Worm (Caenorhabditis elegans): ENCODE data around the gene nhr-141.

DNA sequence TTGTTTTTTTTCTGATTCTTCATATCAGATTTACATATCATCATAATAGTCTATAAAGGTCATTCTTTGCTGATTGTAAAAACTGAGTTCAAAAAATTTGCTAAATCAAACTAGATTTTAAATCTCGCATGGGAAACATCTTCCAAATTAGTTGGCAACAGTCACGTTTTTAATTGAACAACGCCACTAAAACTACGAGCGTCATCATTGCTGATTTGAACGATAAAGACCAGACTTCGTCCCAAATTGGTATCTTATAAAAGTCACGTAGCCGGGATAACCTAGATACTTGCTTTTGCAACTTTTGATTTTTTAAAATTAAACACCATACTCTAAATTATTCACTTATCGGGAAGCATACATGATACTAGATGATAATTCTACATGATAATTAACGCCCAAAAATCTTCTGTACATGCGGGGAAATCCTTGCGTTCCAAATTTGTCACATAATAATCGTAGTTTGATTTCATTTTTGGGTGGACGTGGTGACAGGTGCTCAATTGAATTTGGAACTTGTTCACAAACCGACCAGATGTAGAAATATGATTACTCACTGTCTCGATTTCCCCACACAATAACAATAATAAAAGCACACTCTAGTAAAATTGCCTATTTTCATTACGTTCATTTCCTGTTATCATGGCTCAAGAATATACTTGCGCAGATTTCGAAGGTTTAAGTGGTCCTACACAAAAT, 27.3 kb upstream of the nhr-141 start, which contains the start of gene srw-67:
- TF ChIP-seq gmeb-2 (tag; optimal IDR thresholded peaks at IDR 0.05) (no peak), ceh-14 (tag; optimal IDR thresholded peaks at IDR 0.05) (no peak), ceh-19 (GFP tag; optimal IDR thresholded peaks at IDR 0.05) (no peak), K02D7.2 (tag; optimal IDR thresholded peaks at IDR 0.05) (no peak), ceh-2 (tag; optimal IDR thresholded peaks at IDR 0.05) (no peak), T23F11.4 (GFP tag; optimal IDR thresholded peaks at IDR 0.05) (no peak), ceh-24 (tag; optimal IDR thresholded peaks at IDR 0.05) (no peak), ets-4 (tag; optimal IDR thresholded peaks at IDR 0.05) (no peak), pax-1 (tag; optimal IDR thresholded peaks at IDR 0.05) (no peak)
